Fruit fly (Drosophila melanogaster) whole organism, wandering third instar larva: Measurements from ENCODE around the gene CG9297.

Experiments used
- Hr78 ChIP-seq: fragments of >200 bp; optimal IDR thresholded peaks from 2 replicates; lab custom pipeline; 2017; ENCODE audit warnings: missing biosample characterization, missing genetic modification characterization
- Myc ChIP-seq: fragments of >200 bp; optimal IDR thresholded peaks from 2 replicates; lab custom pipeline; 2017
- ey ChIP-seq: fragments of 200-800 bp; sonication (Bioruptor generic); optimal IDR thresholded peaks from 2 replicates; lab custom pipeline; 2016; ENCODE audit warnings: missing biosample characterization, missing genetic modification characterization
- foxo ChIP-seq, 2 experiments: fragments of 200-800 bp; sonication (Bioruptor generic); optimal IDR thresholded peaks; 2 replicates in 1 of 2; 3 replicates in 1 of 2; lab custom pipeline; 2016 to 2017; ENCODE audit warnings: missing biosample characterization in 2 of 2, missing genetic modification characterization in 2 of 2
- woc ChIP-seq: sonication (Bioruptor generic); optimal IDR thresholded peaks from 2 replicates; lab custom pipeline; 2016; ENCODE audit warnings: missing biosample characterization, mild to moderate bottlenecking, missing genetic modification characterization

- TF ChIP-seq ey (GFP tag; lab: Kevin White, UChicago) (no peak), woc (GFP tag; lab: Kevin White, UChicago) (no peak), Hr78 (GFP tag; lab: Kevin White, UChicago) (no peak), Myc (lab: Kevin White, UChicago) (no peak), foxo (GFP tag; optimal IDR thresholded peaks at IDR 0.05; lab: Kevin White, UChicago) (no peak)
Observed at dm6 chr3R:13794666-13795055, 23.4 kb downstream of the CG9297 start.
